Fruit fly (Drosophila melanogaster) whole organism, pupa: Measurements from ENCODE around the gene Prp16.

Source experiments
- CG14655 ChIP-seq: fragments of 200-800 bp; sonication (Bioruptor generic); optimal IDR thresholded peaks from 3 replicates; lab custom pipeline; 2017; ENCODE audit warnings: mild to moderate bottlenecking, missing biosample characterization, missing genetic modification reagents, missing genetic modification characterization
- CG17806 ChIP-seq: fragments of 200-800 bp; sonication (Bioruptor generic); optimal IDR thresholded peaks from 2 replicates; lab custom pipeline; 2018; ENCODE audit warnings: missing biosample characterization, mild to moderate bottlenecking, missing genetic modification characterization, moderate library complexity
- CG32121 ChIP-seq: fragments of 200-800 bp; sonication (Bioruptor generic); IDR thresholded peaks from 2 replicates; pipeline ENCODE4 v1.3.6; 2022; ENCODE audit warnings: missing biosample characterization, missing genetic modification characterization
- CG8159 ChIP-seq: fragments of 200-800 bp; sonication (Bioruptor generic); optimal IDR thresholded peaks from 3 replicates; lab custom pipeline; 2018; ENCODE audit warnings: missing biosample characterization, mild to moderate bottlenecking, missing genetic modification characterization, moderate library complexity
- CG9948 ChIP-seq: fragments of 200-800 bp; sonication (Bioruptor generic); optimal IDR thresholded peaks from 2 replicates; lab custom pipeline; 2018; ENCODE audit warnings: missing biosample characterization, mild to moderate bottlenecking, missing genetic modification characterization, moderate library complexity
- gl ChIP-seq: fragments of 200-800 bp; sonication (Bioruptor generic); optimal IDR thresholded peaks from 2 replicates; lab custom pipeline; 2018; ENCODE audit warnings: missing biosample characterization, mild to moderate bottlenecking, missing genetic modification characterization

DNA sequence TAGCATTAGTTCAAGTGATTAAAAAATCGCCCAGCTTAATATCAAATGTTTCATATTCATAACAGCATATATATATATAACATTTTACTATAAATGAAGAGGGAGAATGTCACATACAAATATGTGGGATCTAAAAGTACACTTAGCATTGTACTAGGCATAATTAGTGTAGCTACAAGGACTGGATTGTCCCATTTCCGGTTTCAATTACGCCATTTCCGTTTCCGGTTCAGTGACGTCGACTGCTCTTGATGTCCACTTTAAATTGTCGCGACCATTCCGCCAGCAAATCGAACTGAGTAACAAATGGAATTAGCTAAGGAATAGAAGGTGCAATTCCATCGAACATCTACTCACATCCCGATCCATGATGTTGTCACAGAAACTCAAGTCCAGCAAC, 33.3 kb downstream of the Prp16 start:
- TF ChIP-seq CG17806 (tag; lab: Kevin White, UChicago) (no peak), CG9948 (tag; lab: Kevin White, UChicago) (no peak), gl (tag; lab: Kevin White, UChicago) (no peak), CG8159 (no peak), CG14655 (GFP tag; lab: Kevin White, UChicago) (no peak), CG32121 (GFP tag; lab: Robert Waterston, UW) (no peak)
